In the genomic region with DNA sequence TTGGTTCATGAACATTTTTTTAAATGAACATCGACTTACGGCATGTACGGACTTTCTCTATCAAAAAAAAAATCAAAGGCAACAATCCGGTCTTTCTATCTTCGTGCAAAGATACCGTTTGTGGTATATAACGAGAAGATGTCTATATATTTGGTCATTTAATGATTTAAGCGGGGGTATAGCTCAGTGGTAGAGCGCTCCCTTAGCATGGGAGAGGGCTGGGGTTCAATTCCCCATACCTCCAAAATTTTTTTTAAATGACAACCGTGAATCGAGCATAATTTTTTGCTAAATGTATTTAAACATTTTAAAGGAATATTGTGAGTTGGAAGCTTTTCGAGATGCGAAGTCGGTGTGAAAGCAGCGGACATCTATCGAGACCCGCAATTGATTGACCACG, we compare ENCODE assay signal across 5 worm cellular contexts.
TF ChIP-seq lines count a peak whose summit lies in the region.

No protein-coding gene starts in this region.

TF ChIP-seq in whole organism, L1 larva, 84 proteins besides CTCF, POLR2A, EP300 and RAD21:
- peak; percentile 23 for TF ChIP-seq nhr-90 (tag; optimal IDR thresholded peaks at IDR 0.05; lab: Kevin White, UChicago; ENCODE audit: poor library complexity)
- TF ChIP-seq xbp-1 (tag; optimal IDR thresholded peaks at IDR 0.05; lab: Kevin White, UChicago) = no peak
- TF ChIP-seq sup-37 (GFP tag; optimal IDR thresholded peaks at IDR 0.05; lab: Kevin White, UChicago) = no peak
- no peak for TF ChIP-seq nhr-237 (tag; optimal IDR thresholded peaks at IDR 0.05; lab: Kevin White, UChicago)
- TF ChIP-seq lin-35 (GFP tag; optimal IDR thresholded peaks at IDR 0.05; lab: Kevin White, UChicago) = peak in 1 of 2 experiments; percentile 3

TF ChIP-seq in whole organism, L2 larva, 48 proteins besides CTCF, POLR2A, EP300 and RAD21:
- no peak for TF ChIP-seq ztf-1 (GFP tag; conservative IDR thresholded peaks at IDR 0.05; lab: Robert Waterston, UW)
- TF ChIP-seq sma-9 (GFP tag; optimal IDR thresholded peaks at IDR 0.05; lab: Kevin White, UChicago) = peak; percentile 25
- no peak for TF ChIP-seq sma-9 (tag; optimal IDR thresholded peaks at IDR 0.05; lab: Kevin White, UChicago)

TF ChIP-seq in whole organism, L3 larva, 47 proteins besides CTCF, POLR2A, EP300 and RAD21:
- TF ChIP-seq nhr-43 (tag; optimal IDR thresholded peaks at IDR 0.05; lab: Kevin White, UChicago; ENCODE audit: poor library complexity, severe bottlenecking) (peak; percentile 45), unc-62 (GFP tag; optimal IDR thresholded peaks at IDR 0.05; lab: Kevin White, UChicago) (no peak), nhr-67 (tag; optimal IDR thresholded peaks at IDR 0.05; lab: Kevin White, UChicago) (no peak), sea-2 (GFP tag; optimal IDR thresholded peaks at IDR 0.05; lab: Kevin White, UChicago) (no peak), tbx-2 (tag; optimal IDR thresholded peaks at IDR 0.05; lab: Kevin White, UChicago) (peak; percentile 2), ceh-9 (tag; optimal IDR thresholded peaks at IDR 0.05; lab: Kevin White, UChicago) (no peak)

TF ChIP-seq in whole organism, L4 larva, 104 proteins besides CTCF, POLR2A, EP300 and RAD21 (continues in another document):
- TF ChIP-seq F10B5.3 (tag; optimal IDR thresholded peaks at IDR 0.05; lab: Kevin White, UChicago) (no peak), nhr-6 (tag; optimal IDR thresholded peaks at IDR 0.05; lab: Kevin White, UChicago) (no peak), duxl-1 (tag; optimal IDR thresholded peaks at IDR 0.05; lab: Kevin White, UChicago; ENCODE audit: poor library complexity) (peak; percentile 63), unc-39 (tag; optimal IDR thresholded peaks at IDR 0.05; lab: Kevin White, UChicago) (no peak), nhr-76 (tag; optimal IDR thresholded peaks at IDR 0.05; lab: Kevin White, UChicago) (no peak), aha-1 (tag; lab: Kevin White, UChicago) (no peak), mxl-3 (GFP tag; optimal IDR thresholded peaks at IDR 0.05; lab: Kevin White, UChicago) (no peak), zip-11 (GFP tag; IDR thresholded peaks at IDR 0.05; lab: Robert Waterston, UW) (no peak), nhr-10 (tag; optimal IDR thresholded peaks at IDR 0.05; lab: Kevin White, UChicago) (no peak), zfp-3 (GFP tag; conservative IDR thresholded peaks at IDR 0.05; lab: Robert Waterston, UW) (0 out of 2 replicates have a peak, but pooled peaks have one; percentile 19), lin-15B (tag; optimal IDR thresholded peaks at IDR 0.05; lab: Kevin White, UChicago) (no peak), lin-13 (GFP tag; optimal IDR thresholded peaks at IDR 0.05; lab: Kevin White, UChicago) (no peak), pha-4 (GFP tag; IDR thresholded peaks at IDR 0.05; lab: Robert Waterston, UW) (peak; percentile 78; the same call in 1 of the 2 replicates), pha-4 (tag; optimal IDR thresholded peaks at IDR 0.05; lab: Kevin White, UChicago) (no peak), nhr-77 (tag; optimal IDR thresholded peaks at IDR 0.05; lab: Kevin White, UChicago) (no peak), F49E8.2 (tag; optimal IDR thresholded peaks at IDR 0.05; lab: Kevin White, UChicago; ENCODE audit: borderline replicate concordance) (peak; percentile 11), saeg-2 (GFP tag; IDR thresholded peaks at IDR 0.05; lab: Robert Waterston, UW) (0 out of 2 replicates have a peak, but pooled peaks have one; percentile 42), ama-1 (optimal IDR thresholded peaks at IDR 0.05; lab: Kevin White, UChicago) (no peak), T26A8.4 (GFP tag; IDR thresholded peaks at IDR 0.05; lab: Robert Waterston, UW) (no peak; the same call in none of the 2 replicates), nhr-11 (tag; optimal IDR thresholded peaks at IDR 0.05; lab: Kevin White, UChicago) (no peak), madf-9 (GFP tag; conservative IDR thresholded peaks at IDR 0.05; lab: Robert Waterston, UW) (peak; percentile 83), zag-1 (tag; optimal IDR thresholded peaks at IDR 0.05; lab: Kevin White, UChicago) (no peak), ceh-32 (tag; optimal IDR thresholded peaks at IDR 0.05; lab: Kevin White, UChicago; ENCODE audit: poor library complexity) (no peak), hmg-1.1 (GFP tag; IDR thresholded peaks at IDR 0.05; lab: Robert Waterston, UW) (0 out of 2 replicates have a peak, but pooled peaks have one; percentile 15), fos-1 (tag; optimal IDR thresholded peaks at IDR 0.05; lab: Kevin White, UChicago) (no peak), R02D3.7 (tag; optimal IDR thresholded peaks at IDR 0.05; lab: Kevin White, UChicago) (no peak), dmd-6 (GFP tag; IDR thresholded peaks at IDR 0.05; lab: Robert Waterston, UW) (peak; percentile 43), rbr-2 (tag; optimal IDR thresholded peaks at IDR 0.05; lab: Kevin White, UChicago) (no peak), skn-1 (tag; optimal IDR thresholded peaks at IDR 0.05; lab: Kevin White, UChicago) (no peak), ceh-62 (tag; optimal IDR thresholded peaks at IDR 0.05; lab: Kevin White, UChicago) (no peak), F26F4.8 (GFP tag; conservative IDR thresholded peaks at IDR 0.05; lab: Robert Waterston, UW) (peak; percentile 69; the same call in 1 of the 2 replicates), lir-3 (tag; optimal IDR thresholded peaks at IDR 0.05; lab: Kevin White, UChicago) (peak; percentile 52), jun-1 (tag; optimal IDR thresholded peaks at IDR 0.05; lab: Kevin White, UChicago) (no peak), tag-97 (GFP tag; IDR thresholded peaks at IDR 0.05; lab: Robert Waterston, UW) (no peak), zip-2 (tag; optimal IDR thresholded peaks at IDR 0.05; lab: Kevin White, UChicago) (no peak), nhr-111 (GFP tag; optimal IDR thresholded peaks at IDR 0.05; lab: Kevin White, UChicago) (peak; percentile 64)

TF ChIP-seq in whole organism, young adult, 124 proteins besides CTCF, POLR2A, EP300 and RAD21 (continues in another document):
- TF ChIP-seq attf-3 (GFP tag; conservative IDR thresholded peaks at IDR 0.05; lab: Robert Waterston, UW) = no peak
- TF ChIP-seq mcd-1 (GFP tag; IDR thresholded peaks at IDR 0.05; lab: Robert Waterston, UW) = no peak
- no peak; the same call in 1 of the 2 replicates for TF ChIP-seq dox-1 (GFP tag; IDR thresholded peaks at IDR 0.05; lab: Robert Waterston, UW)
- TF ChIP-seq nhr-27 (tag; optimal IDR thresholded peaks at IDR 0.05; lab: Kevin White, UChicago) = no peak
- peak; percentile 49 for TF ChIP-seq snpc-4 (GFP tag; optimal IDR thresholded peaks at IDR 0.05; lab: Kevin White, UChicago)
- TF ChIP-seq snpc-4 (tag; optimal IDR thresholded peaks at IDR 0.05; lab: Kevin White, UChicago) = no peak
- no peak for TF ChIP-seq sea-2 (GFP tag; IDR thresholded peaks at IDR 0.05; lab: Robert Waterston, UW)
- no peak for TF ChIP-seq K11D2.4 (GFP tag; IDR thresholded peaks at IDR 0.05; lab: Robert Waterston, UW)
- no peak for TF ChIP-seq ceh-79 (tag; optimal IDR thresholded peaks at IDR 0.05; lab: Kevin White, UChicago)
- TF ChIP-seq nhr-179 (tag; optimal IDR thresholded peaks at IDR 0.05; lab: Kevin White, UChicago) = peak; percentile 69
- TF ChIP-seq snpc-3.4 (tag; optimal IDR thresholded peaks at IDR 0.05; lab: Kevin White, UChicago) = peak; percentile 58
- TF ChIP-seq B0035.1 (tag; optimal IDR thresholded peaks at IDR 0.05; lab: Kevin White, UChicago) = peak; percentile 36
- TF ChIP-seq ztf-22 (GFP tag; optimal IDR thresholded peaks at IDR 0.05; lab: Kevin White, UChicago) = no peak
- no peak for TF ChIP-seq let-526 (GFP tag; IDR thresholded peaks at IDR 0.05; lab: Robert Waterston, UW)
- peak; percentile 7 for TF ChIP-seq sdz-38 (tag; optimal IDR thresholded peaks at IDR 0.05; lab: Kevin White, UChicago)
- no peak for TF ChIP-seq unc-130 (GFP tag; optimal IDR thresholded peaks at IDR 0.05; lab: Kevin White, UChicago)
- no peak for TF ChIP-seq hlh-26 (GFP tag; conservative IDR thresholded peaks at IDR 0.05; lab: Robert Waterston, UW)
- no peak for TF ChIP-seq nfya-1 (tag; optimal IDR thresholded peaks at IDR 0.05; lab: Kevin White, UChicago; ENCODE audit: borderline replicate concordance, insufficient read depth)
- no peak for TF ChIP-seq ama-1 (optimal IDR thresholded peaks at IDR 0.05; lab: Kevin White, UChicago)
- TF ChIP-seq ama-1 (GFP tag; optimal IDR thresholded peaks at IDR 0.05; lab: Kevin White, UChicago) = peak; percentile 18 to 84
- TF ChIP-seq lsy-27 (tag; optimal IDR thresholded peaks at IDR 0.05; lab: Kevin White, UChicago; ENCODE audit: borderline replicate concordance, insufficient read depth) = peak; percentile 13
- no peak for TF ChIP-seq cebp-1 (GFP tag; IDR thresholded peaks at IDR 0.05; lab: Robert Waterston, UW)
- no peak for TF ChIP-seq cebp-1 (tag; optimal IDR thresholded peaks at IDR 0.05; lab: Kevin White, UChicago)
- TF ChIP-seq lin-40 (tag; optimal IDR thresholded peaks at IDR 0.05; lab: Kevin White, UChicago) = no peak
- no peak for TF ChIP-seq tlf-1 (GFP tag; optimal IDR thresholded peaks at IDR 0.05; lab: Kevin White, UChicago)
- TF ChIP-seq F37B4.10 (GFP tag; IDR thresholded peaks at IDR 0.05; lab: Robert Waterston, UW) = no peak
- TF ChIP-seq C17E4.6 (GFP tag; IDR thresholded peaks at IDR 0.05; lab: Robert Waterston, UW) = no peak
- peak; percentile 74 for TF ChIP-seq mes-4 (tag; optimal IDR thresholded peaks at IDR 0.05; lab: Kevin White, UChicago)
- no peak for TF ChIP-seq F57C9.4 (tag; optimal IDR thresholded peaks at IDR 0.05; lab: Kevin White, UChicago)
- no peak for TF ChIP-seq ztf-3 (GFP tag; optimal IDR thresholded peaks at IDR 0.05; lab: Kevin White, UChicago)
- no peak for TF ChIP-seq hlh-12 (tag; optimal IDR thresholded peaks at IDR 0.05; lab: Kevin White, UChicago)
- TF ChIP-seq lin-35 (GFP tag; optimal IDR thresholded peaks at IDR 0.05; lab: Kevin White, UChicago) = no peak
- 0 out of 2 replicates have a peak, but pooled peaks have one; percentile 54 for TF ChIP-seq ceh-40 (GFP tag; IDR thresholded peaks at IDR 0.05; lab: Robert Waterston, UW)
- TF ChIP-seq tbp1 (GFP tag; optimal IDR thresholded peaks at IDR 0.05; lab: Kevin White, UChicago) = peak; percentile 88
- no peak for TF ChIP-seq atf-7 (tag; optimal IDR thresholded peaks at IDR 0.05; lab: Kevin White, UChicago)
- peak; percentile 42 for TF ChIP-seq chd-7 (tag; optimal IDR thresholded peaks at IDR 0.05; lab: Kevin White, UChicago)
- TF ChIP-seq hrde-1 (tag; optimal IDR thresholded peaks at IDR 0.05; lab: Kevin White, UChicago; ENCODE audit: borderline replicate concordance) = no peak
- TF ChIP-seq fkh-3 (tag; optimal IDR thresholded peaks at IDR 0.05; lab: Kevin White, UChicago) = no peak
- TF ChIP-seq D2030.7 (GFP tag; IDR thresholded peaks at IDR 0.05; lab: Robert Waterston, UW) = peak; percentile 56
- no peak for TF ChIP-seq ztf-28 (GFP tag; IDR thresholded peaks at IDR 0.05; lab: Robert Waterston, UW)
- TF ChIP-seq nhr-80 (tag; optimal IDR thresholded peaks at IDR 0.05; lab: Kevin White, UChicago) = peak; percentile 6
- peak; percentile 20; the same call in 1 of the 2 replicates for TF ChIP-seq rcor-1 (GFP tag; IDR thresholded peaks at IDR 0.05; lab: Robert Waterston, UW)
